Fruit fly (Drosophila melanogaster): ENCODE data around the gene Gr22a.

- TF ChIP-seq tj (GFP tag; optimal IDR thresholded peaks at IDR 0.05), result no peak
- TF ChIP-seq CG33017 (tag; optimal IDR thresholded peaks at IDR 0.05), result no peak
Measured at dm6 chr2L:1793168-1793567, 1.5 kb downstream of the Gr22a start, which contains the start of gene Gr22b.
